Worm (Caenorhabditis elegans): Measurements from ENCODE around the gene F48G7.9.

ce11 chrV:646129-646528 lies 17.7 kb upstream of the F48G7.9 start, which contains the start of gene F48G7.12:
- TF ChIP-seq K09A11.1 (tag; optimal IDR thresholded peaks at IDR 0.05; ENCODE audit: insufficient read depth): no peak
- no peak for TF ChIP-seq dve-1 (tag; optimal IDR thresholded peaks at IDR 0.05)
- TF ChIP-seq odd-2 (tag; optimal IDR thresholded peaks at IDR 0.05): no peak
- no peak for TF ChIP-seq syd-9 (tag; optimal IDR thresholded peaks at IDR 0.05)
- TF ChIP-seq elt-2 (tag; optimal IDR thresholded peaks at IDR 0.05): no peak
- TF ChIP-seq che-1 (tag; optimal IDR thresholded peaks at IDR 0.05): no peak
- no peak for TF ChIP-seq unc-55 (GFP tag; optimal IDR thresholded peaks at IDR 0.05)
- TF ChIP-seq ceh-22 (tag; optimal IDR thresholded peaks at IDR 0.05): no peak
- TF ChIP-seq nfya-1 (tag; optimal IDR thresholded peaks at IDR 0.05): no peak
- TF ChIP-seq tbx-7 (tag; optimal IDR thresholded peaks at IDR 0.05): no peak
- no peak for TF ChIP-seq mec-3 (tag; optimal IDR thresholded peaks at IDR 0.05; ENCODE audit: borderline replicate concordance)
- TF ChIP-seq pha-2 (tag; optimal IDR thresholded peaks at IDR 0.05): no peak
